Fruit fly (Drosophila melanogaster) whole organism, embryonic: ENCODE measurements around the gene Nt5b.

Source experiments
- ATbp ChIP-seq: fragments of 200-800 bp; sonication (Bioruptor generic); optimal IDR thresholded peaks from 2 replicates; lab custom pipeline; 2017; ENCODE audit warnings: missing biosample characterization, mild to moderate bottlenecking, missing genetic modification characterization, missing genetic modification reagents
- Ada2b ChIP-seq: fragments of 200-800 bp; sonication (Bioruptor generic); IDR thresholded peaks from 2 replicates; pipeline ENCODE4 v1.3.6; 2022; ENCODE audit warnings: missing biosample characterization, missing genetic modification characterization
- Aef1 ChIP-seq: fragments of 200-800 bp; sonication (Bioruptor generic); IDR thresholded peaks from 3 replicates; pipeline ENCODE4 v1.3.6; 2022; ENCODE audit warnings: missing biosample characterization, missing genetic modification characterization
- B-H1 ChIP-seq: fragments of 200-800 bp; sonication (Bioruptor generic); IDR thresholded peaks from 3 replicates; pipeline ENCODE4 v1.3.6; 2022; ENCODE audit warnings: missing biosample characterization, missing genetic modification characterization
- BEAF-32 ChIP-seq: fragments of 200-800 bp; sonication (Bioruptor generic); optimal IDR thresholded peaks from 3 replicates; lab custom pipeline; 2017; ENCODE audit warnings: missing biosample characterization, missing genetic modification characterization, mild to moderate bottlenecking, moderate library complexity, missing genetic modification reagents
- C15 ChIP-seq: fragments of 200-800 bp; sonication (Bioruptor generic); IDR thresholded peaks from 3 replicates; pipeline ENCODE4 v1.3.6; 2022; ENCODE audit warnings: missing biosample characterization, missing genetic modification characterization
- CG10267 ChIP-seq: fragments of 200-800 bp; sonication (Bioruptor generic); optimal IDR thresholded peaks from 2 replicates; lab custom pipeline; 2018; ENCODE audit warnings: missing biosample characterization, mild to moderate bottlenecking, missing genetic modification characterization, moderate library complexity
- CG10462 ChIP-seq: fragments of 200-800 bp; sonication (Bioruptor generic); optimal IDR thresholded peaks from 2 replicates; lab custom pipeline; 2016; ENCODE audit warnings: missing biosample characterization, missing genetic modification characterization
- CG11093 ChIP-seq: fragments of 200-800 bp; sonication (Bioruptor generic); IDR thresholded peaks from 3 replicates; pipeline ENCODE4 v1.3.6; 2022; ENCODE audit warnings: missing biosample characterization, missing genetic modification characterization
- CG13296 ChIP-seq: fragments of 200-800 bp; sonication (Bioruptor generic); optimal IDR thresholded peaks from 3 replicates; lab custom pipeline; 2018; ENCODE audit warnings: missing biosample characterization, mild to moderate bottlenecking, missing genetic modification characterization
- CG15073 ChIP-seq: fragments of 200-800 bp; sonication (Bioruptor generic); optimal IDR thresholded peaks from 2 replicates; lab custom pipeline; 2016; ENCODE audit warnings: missing biosample characterization, missing genetic modification characterization
- CG16815 ChIP-seq: fragments of 200-800 bp; sonication (Bioruptor generic); optimal IDR thresholded peaks from 3 replicates; lab custom pipeline; 2017; ENCODE audit warnings: missing biosample characterization, mild to moderate bottlenecking, missing genetic modification characterization
- CG17361 ChIP-seq: fragments of 200-800 bp; sonication (Bioruptor generic); IDR thresholded peaks from 3 replicates; pipeline ENCODE4 v1.3.6; 2022; ENCODE audit warnings: missing biosample characterization, missing genetic modification characterization
- CG17612 ChIP-seq: fragments of 200-800 bp; sonication (Bioruptor generic); IDR thresholded peaks from 2 replicates; pipeline ENCODE4 v1.3.6; 2022; ENCODE audit warnings: missing biosample characterization, missing genetic modification characterization
- CG30020 ChIP-seq: fragments of 200-800 bp; optimal IDR thresholded peaks from 2 replicates; lab custom pipeline; 2019; ENCODE audit warnings: missing biosample characterization, mild to moderate bottlenecking, missing genetic modification characterization, moderate library complexity
- CG34224 ChIP-seq: fragments of 200-800 bp; sonication (Bioruptor generic); IDR thresholded peaks from 3 replicates; pipeline ENCODE4 v1.3.6; 2022; ENCODE audit warnings: missing biosample characterization, missing genetic modification characterization; ENCODE audit not compliant: partially characterized antibody
- CG3838 ChIP-seq: fragments of 200-800 bp; sonication (Bioruptor generic); optimal IDR thresholded peaks from 3 replicates; lab custom pipeline; 2016; ENCODE audit warnings: missing biosample characterization, missing genetic modification characterization
- CG4360 ChIP-seq: fragments of 200-800 bp; sonication (Bioruptor generic); IDR thresholded peaks from 2 replicates; pipeline ENCODE4 v1.3.6; 2022; ENCODE audit warnings: missing biosample characterization, missing genetic modification characterization
- CG6175 ChIP-seq: fragments of 200-800 bp; sonication (Bioruptor generic); IDR thresholded peaks from 3 replicates; pipeline ENCODE4 v1.3.6; 2022; ENCODE audit warnings: missing biosample characterization, missing genetic modification characterization
- CG8281 ChIP-seq: fragments of 200-800 bp; sonication (Bioruptor generic); optimal IDR thresholded peaks from 2 replicates; lab custom pipeline; 2018; ENCODE audit warnings: missing biosample characterization, mild to moderate bottlenecking, missing genetic modification characterization, moderate library complexity
- CG8290 ChIP-seq, 3 experiments: fragments of 200-800 bp; sonication (Bioruptor generic); optimal IDR thresholded peaks; 2 replicates each; lab custom pipeline; 2016 to 2019; ENCODE audit warnings: missing biosample characterization in 3 of 3, missing genetic modification characterization in 3 of 3, mild to moderate bottlenecking in 2 of 3, moderate library complexity in 1 of 3
- CG8944 ChIP-seq: fragments of 200-800 bp; sonication (Bioruptor generic); optimal IDR thresholded peaks from 3 replicates; lab custom pipeline; 2016; ENCODE audit warnings: missing biosample characterization, missing genetic modification characterization
- CG9215 ChIP-seq: fragments of 200-800 bp; sonication (Bioruptor generic); IDR thresholded peaks from 2 replicates; pipeline ENCODE4 v1.3.6; 2022; ENCODE audit warnings: missing biosample characterization, missing genetic modification characterization
- CG9876 ChIP-seq: fragments of 200-800 bp; sonication (Bioruptor generic); optimal IDR thresholded peaks from 2 replicates; lab custom pipeline; 2016; ENCODE audit warnings: missing biosample characterization, missing genetic modification characterization
- Deaf1 ChIP-seq: fragments of 200-800 bp; optimal IDR thresholded peaks from 3 replicates; lab custom pipeline; 2019; ENCODE audit warnings: missing biosample characterization, mild to moderate bottlenecking, missing genetic modification characterization, moderate library complexity
- Doc3 ChIP-seq: fragments of 200-800 bp; sonication (Bioruptor generic); IDR thresholded peaks from 3 replicates; pipeline ENCODE4 v1.3.6; 2022; ENCODE audit warnings: missing biosample characterization, missing genetic modification characterization; ENCODE audit not compliant: partially characterized antibody
- Eip74EF ChIP-seq, 2 experiments: fragments of 200-800 bp in 1 of 2; fragments of >200 bp in 1 of 2; sonication (Bioruptor generic) in 1 of 2; optimal IDR thresholded peaks; 2 replicates each; lab custom pipeline; 2017 to 2019; ENCODE audit warnings: missing biosample characterization in 2 of 2, missing genetic modification characterization in 2 of 2, mild to moderate bottlenecking in 1 of 2, moderate library complexity in 1 of 2
- Hey ChIP-seq: fragments of 200-800 bp; sonication (Bioruptor generic); optimal IDR thresholded peaks from 3 replicates; lab custom pipeline; 2018; ENCODE audit warnings: missing biosample characterization, mild to moderate bottlenecking, missing genetic modification characterization
- Lpt ChIP-seq: fragments of >200 bp; optimal IDR thresholded peaks from 2 replicates; lab custom pipeline; 2018; ENCODE audit warnings: missing biosample characterization, missing genetic modification characterization
- MBD-R2 ChIP-seq: fragments of 200-800 bp; sonication (Bioruptor generic); IDR thresholded peaks from 2 replicates; pipeline ENCODE4 v1.3.6; 2022; ENCODE audit warnings: missing biosample characterization, missing genetic modification characterization
- Mrtf ChIP-seq: fragments of 200-800 bp; sonication (Bioruptor generic); IDR thresholded peaks from 3 replicates; pipeline ENCODE4 v1.3.6; 2022; ENCODE audit warnings: missing biosample characterization, missing genetic modification characterization
- NFAT ChIP-seq: fragments of 200-800 bp; sonication (Bioruptor generic); IDR thresholded peaks from 2 replicates; pipeline ENCODE4 v1.3.6; 2022; ENCODE audit warnings: missing biosample characterization, missing genetic modification characterization
- Opbp ChIP-seq: fragments of 200-800 bp; sonication (Bioruptor generic); IDR thresholded peaks from 3 replicates; pipeline ENCODE4 v1.3.6; 2022; ENCODE audit warnings: missing biosample characterization, missing genetic modification characterization; ENCODE audit not compliant: partially characterized antibody
- Rx ChIP-seq: fragments of 200-800 bp; sonication (Bioruptor generic); IDR thresholded peaks from 2 replicates; pipeline ENCODE4 v1.3.6; 2022; ENCODE audit warnings: missing biosample characterization, missing genetic modification characterization
- Sin3A ChIP-seq: fragments of >200 bp; optimal IDR thresholded peaks from 2 replicates; lab custom pipeline; 2018
- Sry-δ ChIP-seq: fragments of 200-800 bp; sonication (Bioruptor generic); optimal IDR thresholded peaks from 2 replicates; lab custom pipeline; 2016; ENCODE audit warnings: missing biosample characterization, missing genetic modification characterization
- TFAM ChIP-seq: fragments of 200-800 bp; sonication (Bioruptor generic); optimal IDR thresholded peaks from 2 replicates; lab custom pipeline; 2017; ENCODE audit warnings: missing biosample characterization, missing genetic modification characterization, inconsistent platforms
- ap ChIP-seq: fragments of 200-800 bp; sonication (Bioruptor generic); IDR thresholded peaks from 2 replicates; pipeline ENCODE4 v1.3.6; 2022; ENCODE audit warnings: missing biosample characterization, missing genetic modification characterization
- bbx ChIP-seq: fragments of 200-800 bp; sonication (Bioruptor generic); IDR thresholded peaks from 2 replicates; pipeline ENCODE4 v1.3.6; 2022; ENCODE audit warnings: missing biosample characterization, missing genetic modification characterization; ENCODE audit not compliant: partially characterized antibody
- bcd ChIP-seq: fragments of 200-800 bp; sonication (Bioruptor generic); optimal IDR thresholded peaks from 2 replicates; lab custom pipeline; 2017; ENCODE audit warnings: missing biosample characterization, mild to moderate bottlenecking, missing genetic modification characterization
- cad ChIP-seq: fragments of >200 bp; optimal IDR thresholded peaks from 2 replicates; lab custom pipeline; 2017; ENCODE audit warnings: missing biosample characterization, missing genetic modification characterization
- fd96Cb ChIP-seq: fragments of 200-800 bp; sonication (Bioruptor generic); optimal IDR thresholded peaks from 2 replicates; lab custom pipeline; 2018; ENCODE audit warnings: missing biosample characterization, mild to moderate bottlenecking, missing genetic modification characterization, moderate library complexity
- lilli ChIP-seq: fragments of 200-800 bp; sonication (Bioruptor generic); optimal IDR thresholded peaks from 3 replicates; lab custom pipeline; 2016; ENCODE audit warnings: missing biosample characterization, missing genetic modification characterization
- lmd ChIP-seq: fragments of 200-800 bp; sonication (Bioruptor generic); IDR thresholded peaks from 2 replicates; pipeline ENCODE4 v1.3.6; 2022; ENCODE audit warnings: missing biosample characterization, missing genetic modification characterization
- org-1 ChIP-seq: fragments of 200-800 bp; sonication (Bioruptor generic); optimal IDR thresholded peaks from 2 replicates; lab custom pipeline; 2017; ENCODE audit warnings: missing biosample characterization, missing genetic modification characterization
- salm ChIP-seq: fragments of 200-800 bp; sonication (Bioruptor generic); optimal IDR thresholded peaks from 2 replicates; lab custom pipeline; 2018; ENCODE audit warnings: missing biosample characterization, mild to moderate bottlenecking, missing genetic modification characterization
- sens-2 ChIP-seq: fragments of 200-800 bp; sonication (Bioruptor generic); IDR thresholded peaks from 2 replicates; pipeline ENCODE4 v1.3.6; 2022; ENCODE audit warnings: missing biosample characterization, missing genetic modification characterization
- sqz ChIP-seq: fragments of 200-800 bp; sonication (Bioruptor generic); optimal IDR thresholded peaks from 3 replicates; lab custom pipeline; 2018; ENCODE audit warnings: missing biosample characterization, mild to moderate bottlenecking, missing genetic modification characterization
- stwl ChIP-seq: fragments of 200-800 bp; sonication (Bioruptor generic); optimal IDR thresholded peaks from 3 replicates; lab custom pipeline; 2018; ENCODE audit warnings: missing biosample characterization, mild to moderate bottlenecking, missing genetic modification characterization, moderate library complexity
- tio ChIP-seq: fragments of 200-800 bp; sonication (Bioruptor generic); optimal IDR thresholded peaks from 2 replicates; lab custom pipeline; 2017; ENCODE audit warnings: missing biosample characterization, missing genetic modification characterization, inconsistent platforms
- tll ChIP-seq, 2 experiments: fragments of 200-800 bp in 1 of 2; fragments of >200 bp in 1 of 2; sonication (Bioruptor generic) in 1 of 2; optimal IDR thresholded peaks; 2 replicates each; lab custom pipeline; 2017 to 2019; ENCODE audit warnings: missing biosample characterization in 2 of 2, missing genetic modification characterization in 2 of 2, mild to moderate bottlenecking in 1 of 2, moderate library complexity in 1 of 2
- twi ChIP-seq: fragments of 200-800 bp; optimal IDR thresholded peaks from 2 replicates; lab custom pipeline; 2019; ENCODE audit warnings: missing biosample characterization, mild to moderate bottlenecking, missing genetic modification characterization, moderate library complexity

The Nt5b gene

dm6 chrX:18409938-18410337, at the start of gene Nt5b (continued):
- TF ChIP-seq CG4360 (GFP tag; lab: Robert Waterston, UW): no peak
- no peak for TF ChIP-seq Ada2b
- peak; percentile 66 for TF ChIP-seq stwl (tag; lab: Kevin White, UChicago)
- no peak for TF ChIP-seq C15 (GFP tag; lab: Robert Waterston, UW)
- TF ChIP-seq Doc3 (GFP tag; lab: Robert Waterston, UW): 0 out of 3 replicates have a peak, but pooled peaks have one; percentile 38
- TF ChIP-seq B-H1 (GFP tag; lab: Robert Waterston, UW): no peak
- no peak for TF ChIP-seq CG16815 (GFP tag; lab: Kevin White, UChicago)
- no peak for TF ChIP-seq salm (tag; lab: Kevin White, UChicago)
- TF ChIP-seq CG34224 (GFP tag; lab: Robert Waterston, UW): peak; percentile 15; the same call in 1 of the 3 replicates
- TF ChIP-seq CG3838 (GFP tag; lab: Kevin White, UChicago): no peak
- TF ChIP-seq twi (tag; lab: Kevin White, UChicago): no peak
- no peak for TF ChIP-seq sens-2
- no peak for TF ChIP-seq CG10462
- TF ChIP-seq CG10267 (tag; lab: Kevin White, UChicago): no peak
- TF ChIP-seq CG8281: no peak
- no peak for TF ChIP-seq Rx
- TF ChIP-seq sqz (GFP tag; lab: Kevin White, UChicago): no peak
- TF ChIP-seq CG17361 (GFP tag; lab: Robert Waterston, UW): no peak
- no peak for TF ChIP-seq TFAM
- TF ChIP-seq org-1 (GFP tag; lab: Kevin White, UChicago): no peak
- no peak for TF ChIP-seq Sin3A (lab: Kevin White, UChicago)
- no peak for TF ChIP-seq CG13296 (GFP tag; lab: Kevin White, UChicago)
- no peak for TF ChIP-seq Aef1
- TF ChIP-seq CG15073 (GFP tag; lab: Kevin White, UChicago): no peak
- no peak for TF ChIP-seq CG8944 (GFP tag; lab: Kevin White, UChicago)
- no peak for TF ChIP-seq CG6175
- no peak for TF ChIP-seq Lpt (GFP tag; lab: Kevin White, UChicago)
- peak; percentile 28 for TF ChIP-seq CG8290 (GFP tag; optimal IDR thresholded peaks at IDR 0.05; lab: Kevin White, UChicago)
- peak in 1 of 2 experiments; percentile 4 for TF ChIP-seq CG8290 (tag; optimal IDR thresholded peaks at IDR 0.05; lab: Kevin White, UChicago)
- TF ChIP-seq BEAF-32: peak; percentile 25
- TF ChIP-seq bbx: peak; percentile 31; the same call in 1 of the 2 replicates
- TF ChIP-seq fd96Cb (tag; lab: Kevin White, UChicago): no peak
- TF ChIP-seq bcd: no peak
- TF ChIP-seq Eip74EF (GFP tag; optimal IDR thresholded peaks at IDR 0.05; lab: Kevin White, UChicago): no peak
- no peak for TF ChIP-seq tio (GFP tag; lab: Kevin White, UChicago)
- no peak for TF ChIP-seq lmd (GFP tag; lab: Robert Waterston, UW)
- peak; percentile 86 for TF ChIP-seq CG9215
- no peak for TF ChIP-seq Opbp
- no peak for TF ChIP-seq CG30020 (tag; lab: Kevin White, UChicago)
- TF ChIP-seq NFAT (GFP tag; lab: Robert Waterston, UW): no peak
- no peak for TF ChIP-seq cad (GFP tag; lab: Kevin White, UChicago)
- no peak for TF ChIP-seq CG11093 (GFP tag; lab: Robert Waterston, UW)
- no peak for TF ChIP-seq Deaf1 (tag; lab: Kevin White, UChicago)
- TF ChIP-seq lilli: no peak
- no peak for TF ChIP-seq ap
- no peak for TF ChIP-seq tll (GFP tag; optimal IDR thresholded peaks at IDR 0.05; lab: Kevin White, UChicago)
- TF ChIP-seq CG17612 (GFP tag; lab: Robert Waterston, UW): no peak
- no peak for TF ChIP-seq CG9876
- no peak for TF ChIP-seq Hey (tag; lab: Kevin White, UChicago)
- TF ChIP-seq Mrtf (GFP tag; lab: Robert Waterston, UW): no peak
- TF ChIP-seq MBD-R2: no peak
- TF ChIP-seq ATbp: no peak
- no peak for TF ChIP-seq Sry-δ (GFP tag; lab: Kevin White, UChicago)
